Worm (Caenorhabditis elegans): ENCODE results near the gene frpr-18.
A peak's percentile ranks its signal among the peaks of the same experiment; 100 is the strongest.

frpr-18 gene

DNA sequence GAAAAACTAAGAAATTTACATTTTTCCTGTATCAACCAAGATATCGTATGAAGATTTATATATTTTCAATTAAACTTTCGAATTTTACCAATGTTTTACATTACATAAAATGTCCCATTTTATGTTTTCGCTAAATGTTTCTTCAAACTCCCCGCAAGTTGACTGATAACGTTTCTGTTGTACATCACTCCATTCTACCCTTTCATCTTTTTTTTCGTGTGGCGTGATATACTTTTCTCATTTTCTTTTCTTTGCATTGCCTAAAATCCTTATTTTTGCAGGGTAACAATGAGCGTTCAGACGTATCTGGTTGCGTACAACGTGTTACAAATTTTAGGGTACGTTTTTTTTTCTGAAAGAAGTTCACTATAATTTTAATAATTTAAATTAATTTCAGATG, 31.1 kb upstream of the frpr-18 start, which contains the start of gene hpo-8:
TSS of gene hpo-8 (plus strand) at position 282 of the 400 bp plus-strand sequence.
- TF ChIP-seq flh-1 (GFP tag; optimal IDR thresholded peaks at IDR 0.05), result no peak

DNA sequence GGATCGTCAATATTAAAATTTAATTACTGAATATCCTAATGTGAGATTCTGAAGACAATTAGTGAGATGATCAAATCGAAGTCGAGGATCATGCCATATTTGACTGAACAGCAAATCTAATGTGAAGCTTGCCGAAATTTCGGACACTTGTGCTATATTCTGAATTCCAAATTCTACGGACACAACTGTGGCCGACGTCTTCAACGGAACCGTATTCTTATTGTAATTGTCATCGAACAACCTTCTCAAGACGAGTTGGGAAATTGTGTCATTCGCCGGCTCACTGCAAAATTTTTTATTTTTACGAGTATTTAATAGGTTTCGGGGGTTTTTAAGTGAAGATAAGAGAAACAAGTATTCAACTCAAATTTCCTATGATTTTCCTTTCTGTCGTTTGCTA, 27.7 kb upstream of the frpr-18 start, which contains the start of gene T15B7.1:
TSS of gene T15B7.1 (plus strand) at position 301 of the 400 bp plus-strand sequence.
- TF ChIP-seq tbx-8 (GFP tag; optimal IDR thresholded peaks at IDR 0.05) (no peak), ztf-11 (tag; optimal IDR thresholded peaks at IDR 0.05) (no peak), lin-32 (GFP tag; optimal IDR thresholded peaks at IDR 0.05) (no peak), nhr-28 (tag; optimal IDR thresholded peaks at IDR 0.05) (no peak), lin-13 (tag; optimal IDR thresholded peaks at IDR 0.05) (no peak), sem-2 (GFP tag; optimal IDR thresholded peaks at IDR 0.05) (no peak), nhr-76 (tag; optimal IDR thresholded peaks at IDR 0.05) (no peak), pha-4 (tag; optimal IDR thresholded peaks at IDR 0.05) (no peak), M03D4.4 (tag; optimal IDR thresholded peaks at IDR 0.05) (no peak), nhr-12 (tag; optimal IDR thresholded peaks at IDR 0.05) (no peak), ceh-83 (GFP tag; optimal IDR thresholded peaks at IDR 0.05) (no peak), bed-3 (GFP tag; optimal IDR thresholded peaks at IDR 0.05) (no peak), drap-1 (GFP tag; optimal IDR thresholded peaks at IDR 0.05) (no peak), mls-2 (tag; optimal IDR thresholded peaks at IDR 0.05) (no peak), ces-1 (GFP tag; optimal IDR thresholded peaks at IDR 0.05) (no peak), zip-8 (tag; optimal IDR thresholded peaks at IDR 0.05) (no peak), elt-1 (tag; optimal IDR thresholded peaks at IDR 0.05; ENCODE audit: borderline replicate concordance, insufficient read depth) (no peak), unc-120 (tag; optimal IDR thresholded peaks at IDR 0.05; ENCODE audit: poor library complexity, severe bottlenecking) (no peak), sptf-1 (tag; optimal IDR thresholded peaks at IDR 0.05) (no peak), nhr-237 (tag; optimal IDR thresholded peaks at IDR 0.05) (no peak)

DNA sequence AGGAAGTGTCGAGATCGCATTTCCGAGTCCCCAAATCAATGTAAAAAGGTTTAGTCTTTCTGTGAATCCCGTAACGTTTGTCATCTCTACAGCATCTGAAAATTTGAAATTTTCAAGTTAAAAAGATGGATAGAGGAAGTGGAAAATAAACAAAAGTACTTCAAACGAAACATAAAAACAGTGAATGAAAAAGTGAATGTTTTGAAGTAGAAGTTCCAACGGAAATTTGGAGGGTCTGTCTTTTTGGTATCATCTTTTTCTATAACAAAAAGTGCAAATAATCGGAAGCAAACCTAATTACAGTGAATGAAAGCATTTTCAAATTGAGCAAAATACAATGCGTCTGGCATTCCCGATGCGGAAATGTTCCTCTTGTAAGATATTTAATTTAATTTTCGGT, 23.6 kb upstream of the frpr-18 start, which contains the start of gene lgc-54:
TSS of gene lgc-54 (minus strand) at position 101 of the 400 bp plus-strand sequence.
- TF ChIP-seq bed-3 (GFP tag; optimal IDR thresholded peaks at IDR 0.05), result no peak
- no peak for TF ChIP-seq hlh-1 (tag; optimal IDR thresholded peaks at IDR 0.05)
- no peak for TF ChIP-seq elt-1 (tag; optimal IDR thresholded peaks at IDR 0.05; ENCODE audit: borderline replicate concordance, insufficient read depth)
- no peak for TF ChIP-seq nhr-2 (tag; optimal IDR thresholded peaks at IDR 0.05)
- no peak for TF ChIP-seq drap-1 (GFP tag; optimal IDR thresholded peaks at IDR 0.05)
- no peak for TF ChIP-seq unc-62 (GFP tag; optimal IDR thresholded peaks at IDR 0.05)
- TF ChIP-seq zip-8 (tag; optimal IDR thresholded peaks at IDR 0.05), result no peak
- no peak for TF ChIP-seq unc-120 (tag; optimal IDR thresholded peaks at IDR 0.05; ENCODE audit: poor library complexity, severe bottlenecking)

DNA sequence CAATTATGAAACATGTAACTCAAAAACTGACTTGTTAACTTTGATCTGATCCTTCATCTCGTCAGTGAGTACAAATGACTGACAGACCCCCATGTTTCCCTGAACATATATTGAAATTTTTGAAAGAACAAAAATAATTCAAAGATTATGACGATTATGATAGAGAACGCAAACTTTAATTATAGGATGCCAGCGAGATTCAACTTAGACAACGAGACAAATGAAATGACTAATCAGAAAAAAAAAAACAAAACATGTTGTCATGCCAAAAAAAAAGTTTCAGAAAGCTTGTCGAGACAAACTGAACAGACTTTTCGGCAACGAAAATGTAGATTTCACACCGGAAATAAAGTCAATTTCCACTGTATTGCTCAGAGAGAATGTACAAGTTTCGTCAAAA, 15.4 kb upstream of the frpr-18 start, which contains the start of gene gpa-10:
TSS of gene gpa-10 (minus strand) at position 101 of the 400 bp plus-strand sequence.
- TF ChIP-seq lsy-2 (tag; optimal IDR thresholded peaks at IDR 0.05), result no peak
- TF ChIP-seq M03D4.4 (tag; optimal IDR thresholded peaks at IDR 0.05), result no peak
- TF ChIP-seq nhr-76 (tag; optimal IDR thresholded peaks at IDR 0.05), result no peak
- no peak for TF ChIP-seq sptf-1 (tag; optimal IDR thresholded peaks at IDR 0.05)
- TF ChIP-seq mls-2 (tag; optimal IDR thresholded peaks at IDR 0.05), result no peak
- TF ChIP-seq lin-32 (GFP tag; optimal IDR thresholded peaks at IDR 0.05), result no peak
- TF ChIP-seq ces-1 (GFP tag; optimal IDR thresholded peaks at IDR 0.05), result no peak
- no peak for TF ChIP-seq ceh-83 (GFP tag; optimal IDR thresholded peaks at IDR 0.05)
- TF ChIP-seq nhr-12 (tag; optimal IDR thresholded peaks at IDR 0.05), result no peak
- TF ChIP-seq ham-2 (GFP tag; optimal IDR thresholded peaks at IDR 0.05), result no peak
- no peak for TF ChIP-seq unc-120 (tag; optimal IDR thresholded peaks at IDR 0.05; ENCODE audit: poor library complexity, severe bottlenecking)
- no peak for TF ChIP-seq ztf-11 (tag; optimal IDR thresholded peaks at IDR 0.05)
- TF ChIP-seq unc-62 (GFP tag; optimal IDR thresholded peaks at IDR 0.05), result no peak
- TF ChIP-seq unc-39 (tag; optimal IDR thresholded peaks at IDR 0.05), result no peak

DNA sequence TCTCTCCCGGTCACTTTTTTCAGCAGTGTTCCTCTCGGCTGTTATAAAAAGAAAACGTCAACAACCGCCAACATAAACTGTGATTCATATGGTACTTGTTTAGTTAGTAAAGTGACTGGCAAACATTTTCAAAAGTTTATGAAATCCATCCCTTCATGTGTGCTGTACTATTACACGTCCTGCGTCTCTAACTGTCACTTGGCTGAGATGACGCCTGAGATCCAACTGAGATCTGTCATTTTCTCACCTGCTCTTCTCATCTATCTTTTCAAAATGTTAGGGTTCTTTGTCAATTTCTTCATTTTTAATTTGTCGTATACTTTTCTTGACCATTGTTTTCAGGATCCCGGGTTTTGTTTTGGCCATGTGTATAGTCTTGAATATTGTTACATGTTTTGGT, 4.6 kb downstream of the frpr-18 start:
- TF ChIP-seq pha-4 (tag; optimal IDR thresholded peaks at IDR 0.05) (no peak), mls-2 (tag; optimal IDR thresholded peaks at IDR 0.05) (no peak), ceh-83 (GFP tag; optimal IDR thresholded peaks at IDR 0.05) (no peak), lin-32 (GFP tag; optimal IDR thresholded peaks at IDR 0.05) (no peak), lsy-2 (tag; optimal IDR thresholded peaks at IDR 0.05) (no peak), elt-3 (tag; optimal IDR thresholded peaks at IDR 0.05) (no peak), nhr-2 (tag; optimal IDR thresholded peaks at IDR 0.05) (no peak), ham-2 (GFP tag; optimal IDR thresholded peaks at IDR 0.05) (no peak), unc-62 (GFP tag; optimal IDR thresholded peaks at IDR 0.05) (peak; percentile 69), hlh-1 (tag; optimal IDR thresholded peaks at IDR 0.05) (peak; percentile 65), sptf-1 (tag; optimal IDR thresholded peaks at IDR 0.05) (no peak), zip-8 (tag; optimal IDR thresholded peaks at IDR 0.05) (no peak), bed-3 (GFP tag; optimal IDR thresholded peaks at IDR 0.05) (no peak), blmp-1 (tag; optimal IDR thresholded peaks at IDR 0.05) (no peak)
